Worm (Caenorhabditis elegans): ENCODE measurements around the gene Y116A8C.43.

DNA sequence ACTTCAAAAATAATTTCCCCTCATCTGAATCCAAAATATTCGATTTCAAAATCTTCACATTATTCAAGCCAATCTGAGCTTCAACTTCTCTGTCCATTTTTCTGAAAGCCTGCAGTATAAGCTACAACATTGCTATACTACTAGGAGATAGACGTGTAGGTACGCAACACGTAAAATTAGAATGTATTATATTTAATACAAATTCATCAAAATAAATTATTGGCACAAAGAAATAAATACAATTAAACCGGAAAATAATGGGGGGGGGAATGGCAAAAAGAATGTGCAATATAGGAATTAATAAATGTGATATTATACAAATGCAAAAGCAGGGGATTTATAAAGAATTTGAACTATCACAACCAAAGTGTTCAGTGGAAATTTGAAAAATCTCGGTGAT lies 10.0 kb upstream of the Y116A8C.43 start, which contains the start of gene Y116A8C.25:
- TF ChIP-seq lin-39 (tag; optimal IDR thresholded peaks at IDR 0.05) (no peak), ceh-82 (tag; optimal IDR thresholded peaks at IDR 0.05) (no peak)

Data from whole organism, L4 larva.